Fruit fly (Drosophila melanogaster): ENCODE data around the gene Hsp23.

Hsp23 gene

DNA sequence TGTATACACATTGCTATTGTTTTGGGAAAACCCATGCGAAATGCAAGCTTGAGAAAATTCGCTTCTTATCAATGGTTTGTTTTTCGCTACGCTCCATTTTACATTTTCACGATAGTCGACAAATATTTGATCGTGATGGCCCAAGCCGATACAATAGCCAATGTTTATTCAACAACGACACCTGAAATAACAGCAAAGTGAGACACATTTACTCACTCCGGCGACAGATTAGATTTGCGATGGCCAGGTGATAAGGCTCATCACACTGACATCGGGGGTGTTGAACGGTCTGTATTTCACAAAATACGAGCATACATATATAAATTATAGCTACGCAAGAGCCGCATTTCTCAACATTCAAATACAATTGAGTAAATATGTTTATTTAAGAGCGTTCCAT lies 15.5 kb downstream of the Hsp23 start (continued):
- no peak for TF ChIP-seq CG7963 (GFP tag; IDR thresholded peaks at IDR 0.05; ENCODE audit: partially characterized antibody)
- TF ChIP-seq CG13424 (tag; optimal IDR thresholded peaks at IDR 0.05), result peak; percentile 39
- no peak for TF ChIP-seq Doc2 (GFP tag; IDR thresholded peaks at IDR 0.05)
- TF ChIP-seq nerfin-2 (GFP tag; IDR thresholded peaks at IDR 0.05; ENCODE audit: partially characterized antibody), result no peak
- peak; percentile 46 for TF ChIP-seq CG18262 (tag; optimal IDR thresholded peaks at IDR 0.05)
- no peak for TF ChIP-seq dati (GFP tag; IDR thresholded peaks at IDR 0.05)
- peak; percentile 69 for TF ChIP-seq CG1647 (GFP tag; optimal IDR thresholded peaks at IDR 0.05)
- peak; percentile 36 for TF ChIP-seq CG17385 (GFP tag; optimal IDR thresholded peaks at IDR 0.05)
- peak; percentile 46 for TF ChIP-seq CG11723 (GFP tag; optimal IDR thresholded peaks at IDR 0.05)
- TF ChIP-seq dmrt11E (tag; optimal IDR thresholded peaks at IDR 0.05), result no peak
- no peak for TF ChIP-seq CG8478 (optimal IDR thresholded peaks at IDR 0.05)
- TF ChIP-seq gfzf (GFP tag; optimal IDR thresholded peaks at IDR 0.05), result no peak
- peak; percentile 89 for TF ChIP-seq schlank (tag; optimal IDR thresholded peaks at IDR 0.05)
- peak; percentile 89 for TF ChIP-seq CG15514 (GFP tag; optimal IDR thresholded peaks at IDR 0.05)
- no peak for TF ChIP-seq pros (GFP tag; optimal IDR thresholded peaks at IDR 0.05)
- no peak for TF ChIP-seq chn (GFP tag; optimal IDR thresholded peaks at IDR 0.05)
- TF ChIP-seq CG3163 (GFP tag; optimal IDR thresholded peaks at IDR 0.05), result no peak
- TF ChIP-seq fd96Cb (tag; optimal IDR thresholded peaks at IDR 0.05), result no peak
- peak; percentile 87 for TF ChIP-seq CG15011 (GFP tag; optimal IDR thresholded peaks at IDR 0.05)
- peak; percentile 50 for TF ChIP-seq fd3F (GFP tag; optimal IDR thresholded peaks at IDR 0.05)
- peak; percentile 82 for TF ChIP-seq scrt (GFP tag; optimal IDR thresholded peaks at IDR 0.05)
- peak; percentile 12 for TF ChIP-seq CG15479 (GFP tag; optimal IDR thresholded peaks at IDR 0.05)
- TF ChIP-seq Camta (GFP tag; optimal IDR thresholded peaks at IDR 0.05), result peak; percentile 68
- TF ChIP-seq pita (GFP tag; optimal IDR thresholded peaks at IDR 0.05), result no peak
- TF ChIP-seq CG5245 (GFP tag; optimal IDR thresholded peaks at IDR 0.05), result no peak
- peak; percentile 44 for TF ChIP-seq CG3407 (GFP tag; optimal IDR thresholded peaks at IDR 0.05)
- TF ChIP-seq Gsc (GFP tag; IDR thresholded peaks at IDR 0.05), result no peak
- TF ChIP-seq CG11504 (tag; optimal IDR thresholded peaks at IDR 0.05), result peak; percentile 43
- peak; percentile 75 for TF ChIP-seq CG1233 (GFP tag; optimal IDR thresholded peaks at IDR 0.05)
- TF ChIP-seq CG16813 (GFP tag; IDR thresholded peaks at IDR 0.05; ENCODE audit: partially characterized antibody), result no peak
- TF ChIP-seq Rfx (GFP tag; IDR thresholded peaks at IDR 0.05), result peak; percentile 69
- peak; percentile 17 for TF ChIP-seq lilli (GFP tag; optimal IDR thresholded peaks at IDR 0.05)
- peak; percentile 43 for TF ChIP-seq pho (GFP tag; optimal IDR thresholded peaks at IDR 0.05)
- TF ChIP-seq rib (GFP tag; IDR thresholded peaks at IDR 0.05), result peak; percentile 33; the same call in 1 of the 2 replicates
- TF ChIP-seq CG8924 (tag; optimal IDR thresholded peaks at IDR 0.05), result peak; percentile 25
- TF ChIP-seq insv (GFP tag; optimal IDR thresholded peaks at IDR 0.05), result no peak
- TF ChIP-seq peb (GFP tag; IDR thresholded peaks at IDR 0.05), result no peak
- no peak for TF ChIP-seq CG13287 (GFP tag; IDR thresholded peaks at IDR 0.05; ENCODE audit: partially characterized antibody)
- peak; percentile 30 for TF ChIP-seq YL-1 (GFP tag; optimal IDR thresholded peaks at IDR 0.05)
- peak; percentile 66 for TF ChIP-seq Xrp1 (GFP tag; IDR thresholded peaks at IDR 0.05)
- TF ChIP-seq CG17612 (GFP tag; IDR thresholded peaks at IDR 0.05), result no peak
- peak; percentile 68 for TF ChIP-seq sug (tag; optimal IDR thresholded peaks at IDR 0.05)
- TF ChIP-seq CG4404 (GFP tag; IDR thresholded peaks at IDR 0.05), result no peak
- 0 out of 2 replicates have a peak, but pooled peaks have one; percentile 18 for TF ChIP-seq al (GFP tag; IDR thresholded peaks at IDR 0.05)
- no peak for TF ChIP-seq CG17361 (GFP tag; IDR thresholded peaks at IDR 0.05)
- TF ChIP-seq H15 (GFP tag; IDR thresholded peaks at IDR 0.05), result no peak
- TF ChIP-seq Lhr (GFP tag; optimal IDR thresholded peaks at IDR 0.05), result no peak
- peak; percentile 30 for TF ChIP-seq CG12219 (GFP tag; optimal IDR thresholded peaks at IDR 0.05)
- TF ChIP-seq amos (GFP tag; IDR thresholded peaks at IDR 0.05; ENCODE audit: partially characterized antibody), result no peak
- no peak for TF ChIP-seq crol (GFP tag; IDR thresholded peaks at IDR 0.05)
- TF ChIP-seq CG14667 (GFP tag; IDR thresholded peaks at IDR 0.05), result no peak

Measured in whole organism, embryonic.